Worm (Caenorhabditis elegans): Measurements from ENCODE around the gene F21D9.3.

DNA sequence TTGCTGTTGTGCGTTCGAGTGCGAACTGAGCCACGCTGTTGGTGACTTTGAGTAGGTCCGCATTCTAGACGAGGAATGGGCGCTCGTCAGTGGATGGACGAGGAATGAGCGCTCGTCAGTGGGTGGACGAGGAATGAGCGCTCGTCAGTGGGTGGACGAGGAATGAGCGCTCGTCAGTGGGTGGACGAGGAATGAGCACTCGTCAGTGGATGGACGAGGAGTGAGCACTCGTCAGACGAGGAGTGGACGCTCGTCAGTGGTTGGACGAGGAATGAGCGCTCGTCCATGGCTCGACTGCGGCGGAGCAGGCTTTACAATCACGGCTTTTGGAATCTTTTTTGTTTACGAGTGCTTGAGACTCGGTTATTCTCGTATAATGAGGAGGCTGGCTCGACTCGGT, 20.9 kb upstream of the F21D9.3 start:
- TF ChIP-seq unc-62 (GFP tag; optimal IDR thresholded peaks at IDR 0.05) = no peak
- no peak for TF ChIP-seq ces-1 (GFP tag; optimal IDR thresholded peaks at IDR 0.05)
- no peak for TF ChIP-seq pha-4 (tag; optimal IDR thresholded peaks at IDR 0.05)
